Worm (Caenorhabditis elegans) whole organism, L1 larva: Measurements from ENCODE around the gene Y56A3A.7.

Source experiments
- C34B4.2 ChIP-seq: sonication (generic microtip); optimal IDR thresholded peaks from 2 replicates; lab custom pipeline; 2017; ENCODE audit warnings: mild to moderate bottlenecking, missing genetic modification characterization, missing compliant biosample characterization
- blmp-1 ChIP-seq: fragments of 150-350 bp; optimal IDR thresholded peaks from 2 replicates; lab custom pipeline; 2014; ENCODE audit warnings: missing biosample characterization, missing genetic modification characterization
- ces-1 ChIP-seq: fragments of 150-350 bp; optimal IDR thresholded peaks from 2 replicates; lab custom pipeline; 2014; ENCODE audit warnings: missing biosample characterization, missing genetic modification reagents, missing genetic modification characterization
- dpl-1 ChIP-seq, 3 experiments: fragments of 150-350 bp in 2 of 3; sonication (generic microtip) in 1 of 3; optimal IDR thresholded peaks; 2 replicates each; lab custom pipeline; 2014 to 2017; ENCODE audit warnings: missing biosample characterization in 3 of 3, missing genetic modification characterization in 3 of 3, missing genetic modification reagents in 3 of 3
- egl-27 ChIP-seq, 2 experiments: fragments of 150-350 bp in 1 of 2; sonication (generic microtip); optimal IDR thresholded peaks; 3 replicates each; lab custom pipeline; 2017 to 2018; ENCODE audit warnings: missing biosample characterization in 2 of 2, missing genetic modification characterization in 2 of 2, missing genetic modification reagents in 2 of 2
- grh-1 ChIP-seq: fragments of 200-800 bp; sonication (Bioruptor generic); IDR thresholded peaks from 2 replicates; pipeline ENCODE4 v1.3.6; 2022; ENCODE audit warnings: missing genetic modification reagents, missing genetic modification characterization, missing compliant biosample characterization
- nhr-28 ChIP-seq: fragments of 150-350 bp; optimal IDR thresholded peaks from 2 replicates; lab custom pipeline; 2014; ENCODE audit warnings: missing biosample characterization, missing genetic modification characterization
- nhr-76 ChIP-seq: sonication (generic microtip); optimal IDR thresholded peaks from 2 replicates; lab custom pipeline; 2017; ENCODE audit warnings: missing biosample characterization, missing genetic modification characterization
- pag-3 ChIP-seq: sonication (generic microtip); optimal IDR thresholded peaks from 2 replicates; lab custom pipeline; 2017; ENCODE audit warnings: missing genetic modification characterization, mild to moderate bottlenecking, missing compliant biosample characterization, antibody characterized with exemption, borderline replicate concordance; ENCODE audit not compliant: insufficient read depth
- unc-130 ChIP-seq: fragments of 150-350 bp; optimal IDR thresholded peaks from 2 replicates; lab custom pipeline; 2017; ENCODE audit warnings: missing biosample characterization, missing genetic modification characterization, inconsistent platforms

ce11 chrIII:11960080-11960479 is 13.3 kb upstream of the Y56A3A.7 start, which contains the start of gene top-3:
- no peak for TF ChIP-seq nhr-76 (tag; lab: Kevin White, UChicago)
- TF ChIP-seq egl-27 (tag; optimal IDR thresholded peaks at IDR 0.05; lab: Kevin White, UChicago): no peak
- no peak for TF ChIP-seq unc-130 (tag; lab: Kevin White, UChicago)
- no peak for TF ChIP-seq C34B4.2 (tag; lab: Kevin White, UChicago)
- no peak for TF ChIP-seq ces-1 (GFP tag; lab: Kevin White, UChicago)
- TF ChIP-seq blmp-1: no peak
- no peak for TF ChIP-seq nhr-28 (tag; lab: Kevin White, UChicago)
- TF ChIP-seq dpl-1 (GFP tag; optimal IDR thresholded peaks at IDR 0.05; lab: Kevin White, UChicago): no peak
- TF ChIP-seq grh-1 (GFP tag; lab: Robert Waterston, UW): no peak
- no peak for TF ChIP-seq pag-3 (tag; lab: Kevin White, UChicago)
